Fruit fly (Drosophila melanogaster) whole organism, wandering third instar larva: ENCODE measurements around the gene CG1077.

Experiments
- Abd-B ChIP-seq: fragments of >200 bp; optimal IDR thresholded peaks from 2 replicates; lab custom pipeline; 2017; ENCODE audit warnings: missing biosample characterization, missing genetic modification characterization
- CG32264 ChIP-seq: fragments of 200-800 bp; sonication (Bioruptor generic); optimal IDR thresholded peaks from 2 replicates; lab custom pipeline; 2016; ENCODE audit warnings: missing biosample characterization, missing genetic modification characterization
- CG9705 ChIP-seq: fragments of 200-800 bp; sonication (Bioruptor generic); optimal IDR thresholded peaks from 2 replicates; lab custom pipeline; 2018; ENCODE audit warnings: missing biosample characterization, mild to moderate bottlenecking, missing genetic modification characterization
- CrebA ChIP-seq: fragments of 200-800 bp; sonication (Bioruptor generic); optimal IDR thresholded peaks from 2 replicates; lab custom pipeline; 2016; ENCODE audit warnings: missing biosample characterization, mild to moderate bottlenecking, missing genetic modification characterization, borderline replicate concordance
- Dif ChIP-seq: fragments of 200-275, 200-300 bp; sonication (Bioruptor generic); optimal IDR thresholded peaks from 2 replicates; lab custom pipeline; 2018; ENCODE audit warnings: missing biosample characterization, missing genetic modification characterization; ENCODE audit not compliant: partially characterized antibody
- GATAd ChIP-seq: sonication (Bioruptor generic); optimal IDR thresholded peaks from 2 replicates; lab custom pipeline; 2016; ENCODE audit warnings: missing biosample characterization, missing genetic modification characterization
- HLH106 ChIP-seq: fragments of 200-800 bp; optimal IDR thresholded peaks from 3 replicates; lab custom pipeline; 2019; ENCODE audit warnings: missing biosample characterization, mild to moderate bottlenecking, missing genetic modification characterization, moderate library complexity
- Hnf4 ChIP-seq: fragments of 200-800 bp; sonication (Bioruptor generic); optimal IDR thresholded peaks from 2 replicates; lab custom pipeline; 2016; ENCODE audit warnings: missing biosample characterization, mild to moderate bottlenecking, missing genetic modification characterization
- Jra ChIP-seq: sonication (Bioruptor generic); optimal IDR thresholded peaks from 2 replicates; lab custom pipeline; 2016; ENCODE audit warnings: missing biosample characterization, missing genetic modification characterization
- Mio ChIP-seq: sonication (Bioruptor generic); optimal IDR thresholded peaks from 2 replicates; lab custom pipeline; 2016; ENCODE audit warnings: missing biosample characterization, missing genetic modification characterization
- Myc ChIP-seq: fragments of >200 bp; optimal IDR thresholded peaks from 2 replicates; lab custom pipeline; 2017
- Rel ChIP-seq, 2 experiments: fragments of 200-800 bp; sonication (Bioruptor generic) in 1 of 2; optimal IDR thresholded peaks; 2 replicates in 1 of 2; 3 replicates in 1 of 2; lab custom pipeline; 2016 to 2019; ENCODE audit warnings: mild to moderate bottlenecking in 2 of 2, missing biosample characterization in 2 of 2, missing genetic modification characterization in 2 of 2, moderate library complexity in 1 of 2
- Sp1 ChIP-seq: fragments of 200-800 bp; sonication (Bioruptor generic); optimal IDR thresholded peaks from 3 replicates; lab custom pipeline; 2019; ENCODE audit warnings: missing biosample characterization, mild to moderate bottlenecking, missing genetic modification characterization, moderate library complexity
- Vsx2 ChIP-seq: fragments of 200-300, 225-300 bp; sonication (Bioruptor generic); optimal IDR thresholded peaks from 2 replicates; lab custom pipeline; 2018; ENCODE audit warnings: missing biosample characterization, missing genetic modification characterization; ENCODE audit not compliant: partially characterized antibody
- br ChIP-seq: fragments of 200-800 bp; sonication (Bioruptor generic); optimal IDR thresholded peaks from 2 replicates; lab custom pipeline; 2016; ENCODE audit warnings: missing biosample characterization, missing genetic modification characterization
- dl ChIP-seq, 2 experiments: fragments of 175-275, 200-275 bp in 1 of 2; fragments of 200-275 bp in 1 of 2; sonication (Bioruptor generic); optimal IDR thresholded peaks; lab custom pipeline; 2018; ENCODE audit warnings: mild to moderate bottlenecking in 2 of 2, missing biosample characterization in 2 of 2, missing genetic modification characterization in 2 of 2, moderate library complexity in 2 of 2; ENCODE audit not compliant: partially characterized antibody in 2 of 2, insufficient read depth in 1 of 2
- dmrt93B ChIP-seq: fragments of 200-800 bp; sonication (Bioruptor generic); optimal IDR thresholded peaks from 2 replicates; lab custom pipeline; 2018; ENCODE audit warnings: missing biosample characterization, mild to moderate bottlenecking, missing genetic modification characterization
- foxo ChIP-seq, 2 experiments: fragments of 200-800 bp; sonication (Bioruptor generic); optimal IDR thresholded peaks; 2 replicates in 1 of 2; 3 replicates in 1 of 2; lab custom pipeline; 2016 to 2017; ENCODE audit warnings: missing biosample characterization in 2 of 2, missing genetic modification characterization in 2 of 2
- fru ChIP-seq: fragments of 200-800 bp; sonication (Bioruptor generic); optimal IDR thresholded peaks from 3 replicates; lab custom pipeline; 2016; ENCODE audit warnings: missing biosample characterization, mild to moderate bottlenecking, missing genetic modification characterization
- jim ChIP-seq: fragments of 175-275, 200-325 bp; sonication (Bioruptor generic); optimal IDR thresholded peaks from 2 replicates; lab custom pipeline; 2016; ENCODE audit warnings: missing biosample characterization, mild to moderate bottlenecking, missing genetic modification characterization
- pan ChIP-seq: fragments of >200 bp; optimal IDR thresholded peaks from 2 replicates; lab custom pipeline; 2017
- sage ChIP-seq: fragments of 200-800 bp; sonication (Bioruptor generic); optimal IDR thresholded peaks from 2 replicates; lab custom pipeline; 2016; ENCODE audit warnings: missing biosample characterization, mild to moderate bottlenecking, missing genetic modification characterization
- sv ChIP-seq: fragments of 200-800 bp; sonication (Bioruptor generic); optimal IDR thresholded peaks from 3 replicates; lab custom pipeline; 2016; ENCODE audit warnings: missing biosample characterization, missing genetic modification characterization
- woc ChIP-seq: sonication (Bioruptor generic); optimal IDR thresholded peaks from 2 replicates; lab custom pipeline; 2016; ENCODE audit warnings: missing biosample characterization, mild to moderate bottlenecking, missing genetic modification characterization

Gene CG1077

dm6 chr3R:6214227-6214626, 46.9 kb downstream of the CG1077 start:
- TF ChIP-seq Mio (GFP tag; lab: Kevin White, UChicago) (no peak), woc (no peak), Vsx2 (GFP tag; lab: Kevin White, UChicago) (no peak), CrebA (GFP tag; lab: Kevin White, UChicago) (no peak), dmrt93B (no peak), Jra (GFP tag; lab: Kevin White, UChicago) (no peak), dl (GFP tag; optimal IDR thresholded peaks at IDR 0.05; lab: Kevin White, UChicago; ENCODE audit: insufficient read depth in 1 of 2, partially characterized antibody in 2 of 2) (no peak), br (no peak), foxo (GFP tag; optimal IDR thresholded peaks at IDR 0.05; lab: Kevin White, UChicago) (no peak), sage (GFP tag; lab: Kevin White, UChicago) (no peak), Dif (no peak)

dm6 chr3R:6215053-6215882, 48.0 kb downstream of the CG1077 start, which contains the start of gene Osi3:
TSS of gene Osi3 (plus strand) at chr3R:6215832.
- TF ChIP-seq Mio (GFP tag; lab: Kevin White, UChicago) (no peak), jim (GFP tag; lab: Kevin White, UChicago) (no peak), pan (lab: Kevin White, UChicago) (no peak), sv (GFP tag; lab: Kevin White, UChicago) (no peak), Vsx2 (GFP tag; lab: Kevin White, UChicago) (no peak), GATAd (GFP tag; lab: Kevin White, UChicago) (no peak), Abd-B (GFP tag; lab: Kevin White, UChicago) (no peak), woc (no peak), CG9705 (GFP tag; lab: Kevin White, UChicago) (no peak), Myc (lab: Kevin White, UChicago) (no peak), fru (GFP tag; lab: Kevin White, UChicago) (no peak), Hnf4 (no peak), Dif (no peak), Jra (GFP tag; lab: Kevin White, UChicago) (no peak), foxo (GFP tag; optimal IDR thresholded peaks at IDR 0.05; lab: Kevin White, UChicago) (no peak), HLH106 (tag; lab: Kevin White, UChicago) (no peak), CG32264 (GFP tag; lab: Kevin White, UChicago) (no peak), Sp1 (GFP tag; lab: Kevin White, UChicago) (no peak), Rel (GFP tag; optimal IDR thresholded peaks at IDR 0.05; lab: Kevin White, UChicago) (no peak), Rel (tag; optimal IDR thresholded peaks at IDR 0.05; lab: Kevin White, UChicago) (no peak)
